Worm (Caenorhabditis elegans) whole organism, mixed stage, embryonic: Measurements from ENCODE around the gene C35A5.8.

ENCODE experiments used
- bed-3 ChIP-seq: fragments of 200-800 bp; sonication (Bioruptor generic); optimal IDR thresholded peaks from 3 replicates; lab custom pipeline; 2018; ENCODE audit warnings: mild to moderate bottlenecking, missing genetic modification characterization, moderate library complexity, missing compliant biosample characterization
- ces-1 ChIP-seq: fragments of 150-350 bp; optimal IDR thresholded peaks from 2 replicates; lab custom pipeline; 2014; ENCODE audit warnings: missing biosample characterization, missing genetic modification reagents, missing genetic modification characterization
- elt-1 ChIP-seq: sonication (generic microtip); optimal IDR thresholded peaks from 2 replicates; lab custom pipeline; 2017; ENCODE audit warnings: missing genetic modification characterization, mild to moderate bottlenecking, missing compliant biosample characterization, antibody characterized with exemption, moderate library complexity, borderline replicate concordance; ENCODE audit not compliant: insufficient read depth
- mab-5 ChIP-seq: fragments of 150-350 bp; optimal IDR thresholded peaks from 2 replicates; lab custom pipeline; 2014; ENCODE audit warnings: missing biosample characterization, missing genetic modification characterization
- snpc-4 ChIP-seq: fragments of 150-350 bp; optimal IDR thresholded peaks from 2 replicates; lab custom pipeline; 2014; ENCODE audit warnings: missing biosample characterization, missing genetic modification characterization
- unc-62 ChIP-seq: fragments of 150-350 bp; optimal IDR thresholded peaks from 2 replicates; lab custom pipeline; 2014; ENCODE audit warnings: missing biosample characterization, missing genetic modification reagents, missing genetic modification characterization

DNA sequence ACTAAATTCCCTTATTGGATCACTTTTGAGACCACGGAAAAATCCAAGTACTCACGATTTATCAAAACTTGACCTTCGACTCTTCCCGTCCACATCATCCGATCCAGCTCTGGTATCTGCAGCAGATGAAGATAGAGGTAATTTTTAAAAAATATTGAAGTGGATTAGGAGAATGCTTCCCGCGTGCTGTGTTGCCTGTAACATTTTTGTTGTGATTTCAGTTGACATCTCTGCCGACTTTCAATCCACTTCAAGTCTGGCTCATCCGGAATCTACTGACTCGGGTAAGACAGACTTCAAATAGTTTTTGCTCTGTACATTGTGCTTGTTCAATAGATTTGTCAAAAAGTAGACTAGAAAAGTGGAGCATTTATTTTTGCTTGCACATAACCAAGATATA, 50.3 kb downstream of the C35A5.8 start:
- TF ChIP-seq unc-62 (no peak), bed-3 (GFP tag; lab: Kevin White, UChicago) (no peak), snpc-4 (tag; lab: Kevin White, UChicago) (no peak), ces-1 (no peak), mab-5 (no peak), elt-1 (tag; lab: Kevin White, UChicago) (no peak)
